Worm (Caenorhabditis elegans): Measurements from ENCODE around the gene egli-1.

egli-1 gene

DNA sequence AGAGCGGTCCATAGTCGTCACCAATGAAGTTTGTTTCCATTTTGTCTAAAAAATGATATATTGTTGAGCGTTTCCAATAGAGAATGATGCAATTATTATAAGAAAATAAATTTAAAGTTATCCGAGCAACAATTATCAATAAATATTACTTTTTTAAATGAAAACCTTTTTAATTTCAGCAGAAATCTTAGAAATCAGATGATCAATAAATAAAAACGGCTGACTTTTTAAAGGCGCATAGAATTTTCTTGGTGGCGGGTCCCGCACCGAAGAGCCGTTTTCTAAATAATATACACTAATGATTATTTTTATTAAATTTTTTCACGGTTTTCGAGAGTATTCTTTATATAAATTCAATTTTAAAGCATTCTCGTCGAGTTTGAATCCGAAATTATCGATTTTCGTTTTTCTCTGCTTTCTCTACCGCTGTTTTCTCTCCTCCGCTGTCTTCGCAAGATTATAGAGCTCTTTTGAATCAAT, 850 bp upstream of the egli-1 start, which contains the start of gene rab-39:
rab-39 (minus strand) TSS at position 51 of the 480 bp plus-strand sequence.
- TF ChIP-seq sup-37 (GFP tag; optimal IDR thresholded peaks at IDR 0.05): no peak
- peak; percentile 4 for TF ChIP-seq nhr-20 (tag; optimal IDR thresholded peaks at IDR 0.05)
- TF ChIP-seq aha-1 (tag; optimal IDR thresholded peaks at IDR 0.05): no peak
- peak; percentile 22 to 53 (median 31) for TF ChIP-seq dpl-1 (GFP tag; optimal IDR thresholded peaks at IDR 0.05)
- peak; percentile 30 for TF ChIP-seq nhr-71 (tag; optimal IDR thresholded peaks at IDR 0.05)
- peak; percentile 29 for TF ChIP-seq fkh-8 (tag; optimal IDR thresholded peaks at IDR 0.05)
- TF ChIP-seq swsn-7 (tag; optimal IDR thresholded peaks at IDR 0.05): no peak
- no peak for TF ChIP-seq sptf-1 (tag; optimal IDR thresholded peaks at IDR 0.05)
- no peak for TF ChIP-seq ceh-90 (tag; optimal IDR thresholded peaks at IDR 0.05)
- TF ChIP-seq efl-1 (optimal IDR thresholded peaks at IDR 0.05): peak; percentile 15 to 30
- peak; percentile 40 to 83 for TF ChIP-seq efl-1 (GFP tag; optimal IDR thresholded peaks at IDR 0.05 in 1 of 2)
- no peak for TF ChIP-seq ztf-11 (tag; optimal IDR thresholded peaks at IDR 0.05)
- TF ChIP-seq snu-23 (GFP tag; optimal IDR thresholded peaks at IDR 0.05): peak; percentile 7
- no peak for TF ChIP-seq rnt-1 (tag; optimal IDR thresholded peaks at IDR 0.05)
- peak; percentile 26 for TF ChIP-seq C16A3.4 (tag; optimal IDR thresholded peaks at IDR 0.05)
- TF ChIP-seq skn-1 (tag; optimal IDR thresholded peaks at IDR 0.05): peak; percentile 32
- TF ChIP-seq lsy-2 (tag; optimal IDR thresholded peaks at IDR 0.05): peak; percentile 42 to 70
- peak; percentile 33 for TF ChIP-seq dsc-1 (tag; optimal IDR thresholded peaks at IDR 0.05)
- TF ChIP-seq alr-1 (tag; optimal IDR thresholded peaks at IDR 0.05; ENCODE audit: borderline replicate concordance): no peak
- TF ChIP-seq ceh-63 (GFP tag; optimal IDR thresholded peaks at IDR 0.05): no peak
- TF ChIP-seq lin-13 (GFP tag; optimal IDR thresholded peaks at IDR 0.05): no peak
- peak; percentile 65 for TF ChIP-seq mep-1 (tag; optimal IDR thresholded peaks at IDR 0.05)
- TF ChIP-seq blmp-1 (tag; optimal IDR thresholded peaks at IDR 0.05): peak; percentile 45
- peak; percentile 21 to 42 for TF ChIP-seq lin-35 (GFP tag; optimal IDR thresholded peaks at IDR 0.05)
- peak; percentile 31 for TF ChIP-seq lin-14 (GFP tag; optimal IDR thresholded peaks at IDR 0.05)
- TF ChIP-seq xbp-1 (tag; optimal IDR thresholded peaks at IDR 0.05): no peak
- no peak for TF ChIP-seq nhr-85 (tag)
- no peak for TF ChIP-seq vab-15 (tag; optimal IDR thresholded peaks at IDR 0.05)
- no peak for TF ChIP-seq nhr-12 (tag; optimal IDR thresholded peaks at IDR 0.05)
- TF ChIP-seq nhr-77 (tag; optimal IDR thresholded peaks at IDR 0.05): no peak
- TF ChIP-seq mdl-1 (tag; optimal IDR thresholded peaks at IDR 0.05): no peak
- TF ChIP-seq ama-1 (optimal IDR thresholded peaks at IDR 0.05): no peak
- TF ChIP-seq nhr-47 (tag; optimal IDR thresholded peaks at IDR 0.05): peak; percentile 23

DNA sequence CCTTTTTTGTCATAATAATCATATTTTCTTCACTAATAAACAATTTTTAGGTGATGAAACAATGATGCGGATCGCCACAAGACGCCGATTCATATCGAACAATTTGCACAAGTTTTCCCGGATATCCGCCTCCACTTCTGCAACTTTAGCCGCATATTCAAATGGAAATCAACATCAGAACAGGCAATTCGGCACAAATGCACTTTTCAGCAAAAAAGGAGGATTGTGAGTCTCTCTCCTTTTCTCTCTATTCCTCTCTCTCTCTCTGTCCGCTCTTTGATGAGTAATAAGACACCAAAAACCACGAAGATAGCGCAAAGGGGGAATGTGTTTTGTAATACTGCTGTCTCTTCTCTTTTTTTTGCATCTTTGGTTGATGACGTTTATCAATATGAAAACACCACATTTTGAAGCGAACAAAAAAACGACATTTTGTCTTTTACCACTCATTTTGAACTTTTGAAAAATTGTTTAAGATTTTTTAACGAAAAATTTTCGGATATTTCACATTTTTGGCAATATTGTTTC, 1.1 kb downstream of the egli-1 start, which contains the start of gene eat-3:
eat-3 (plus strand) TSS at position 51 of the 528 bp plus-strand sequence.
- TF ChIP-seq efl-1 (optimal IDR thresholded peaks at IDR 0.05) (no peak), efl-1 (GFP tag; optimal IDR thresholded peaks at IDR 0.05 in 1 of 2) (peak in 1 of 2 experiments; percentile 7), lin-14 (GFP tag; optimal IDR thresholded peaks at IDR 0.05) (peak; percentile 56), mep-1 (tag; optimal IDR thresholded peaks at IDR 0.05) (peak; percentile 19), lin-13 (GFP tag; optimal IDR thresholded peaks at IDR 0.05) (no peak), sup-37 (GFP tag; optimal IDR thresholded peaks at IDR 0.05) (no peak), lsy-2 (tag; optimal IDR thresholded peaks at IDR 0.05) (peak in 1 of 2 experiments; percentile 40), nhr-71 (tag; optimal IDR thresholded peaks at IDR 0.05) (peak; percentile 27)

DNA sequence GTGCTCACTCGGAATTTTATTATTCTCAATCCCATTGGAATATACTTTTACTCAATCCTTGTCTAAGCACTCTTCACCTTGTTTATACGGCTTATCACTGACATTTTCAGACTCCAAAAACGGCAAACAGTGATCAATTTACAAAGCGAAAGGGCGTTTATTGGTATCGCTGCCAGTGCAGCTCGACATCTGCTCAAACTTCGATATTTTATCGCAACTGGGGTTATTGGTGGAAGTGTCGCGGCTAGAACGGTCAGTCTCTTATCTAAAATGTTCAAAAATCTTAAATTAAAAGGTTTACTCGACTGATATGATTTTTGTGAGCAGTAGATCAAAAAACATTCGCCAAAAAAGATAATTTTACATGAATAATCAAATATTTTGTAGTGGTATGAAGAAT, 1.8 kb downstream of the egli-1 start:
- peak; percentile 20 for TF ChIP-seq elt-2 (tag; optimal IDR thresholded peaks at IDR 0.05)
- no peak for TF ChIP-seq snpc-4 (tag; optimal IDR thresholded peaks at IDR 0.05)

DNA sequence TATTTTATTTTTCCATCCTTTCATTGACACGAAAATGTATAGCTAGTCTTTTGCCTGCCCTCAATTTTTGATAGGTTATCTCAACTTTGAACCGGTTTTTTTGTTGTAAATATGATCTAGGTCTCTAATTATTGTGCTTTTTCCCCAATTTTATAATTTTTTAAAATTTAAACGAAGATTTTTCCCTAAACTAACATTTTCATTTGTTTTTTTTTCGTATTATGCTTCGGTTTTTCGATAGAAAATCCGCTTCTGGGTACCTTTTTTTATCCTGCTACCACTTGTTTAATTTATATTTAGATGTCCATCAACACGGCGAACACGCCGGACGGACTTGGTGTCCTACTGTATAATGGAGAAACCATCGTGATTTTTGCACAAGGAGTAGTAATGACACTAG, 5.7 kb downstream of the egli-1 start, which contains the start of gene wbp-2:
wbp-2 (plus strand) TSS at position 301 of the 400 bp plus-strand sequence.
- TF ChIP-seq nhr-85 (tag) (no peak), hlh-4 (tag; optimal IDR thresholded peaks at IDR 0.05) (no peak), grh-1 (GFP tag; IDR thresholded peaks at IDR 0.05) (no peak), egl-13 (tag; optimal IDR thresholded peaks at IDR 0.05) (no peak)

Data from whole organism, L1 larva.